Worm (Caenorhabditis elegans) whole organism, L4/young adult: ENCODE data around the gene mlck-1.

Experiments
- W03F9.2 ChIP-seq: fragments of 150-350 bp; optimal IDR thresholded peaks from 2 replicates; lab custom pipeline; 2014; ENCODE audit warnings: missing biosample characterization, missing genetic modification characterization
- dao-5 ChIP-seq: sonication (generic microtip); optimal IDR thresholded peaks from 2 replicates; lab custom pipeline; 2016; ENCODE audit warnings: missing genotype, missing genetic modification characterization, moderate library complexity, missing compliant biosample characterization
- him-1 ChIP-seq: sonication (generic microtip); optimal IDR thresholded peaks from 2 replicates; lab custom pipeline; 2016; ENCODE audit warnings: missing genotype, missing genetic modification reagents, missing genetic modification characterization, missing compliant biosample characterization

ce11 chrX:10079230-10079629 lies 9.6 kb upstream of the mlck-1 start:
- no peak for TF ChIP-seq him-1
- TF ChIP-seq W03F9.2 (tag; lab: Kevin White, UChicago): no peak
- no peak for TF ChIP-seq dao-5 (tag; lab: Kevin White, UChicago)
